Worm (Caenorhabditis elegans) whole organism, early embryonic: ENCODE measurements around the gene F41H10.3.

ENCODE experiments used
- aly-1 ChIP-seq: sonication (generic microtip); optimal IDR thresholded peaks from 2 replicates; lab custom pipeline; 2016; ENCODE audit warnings: missing genetic modification characterization, missing compliant biosample characterization
- ama-1 ChIP-seq: fragments of 150-350 bp; optimal IDR thresholded peaks from 2 replicates; lab custom pipeline; 2014
- hmbx-1 ChIP-seq: sonication (generic microtip); optimal IDR thresholded peaks from 2 replicates; lab custom pipeline; 2016; ENCODE audit warnings: mild to moderate bottlenecking, missing genetic modification characterization, missing compliant biosample characterization
- hnd-1 ChIP-seq: sonication (generic microtip); optimal IDR thresholded peaks from 2 replicates; lab custom pipeline; 2016; ENCODE audit warnings: missing genetic modification characterization, missing compliant biosample characterization

DNA sequence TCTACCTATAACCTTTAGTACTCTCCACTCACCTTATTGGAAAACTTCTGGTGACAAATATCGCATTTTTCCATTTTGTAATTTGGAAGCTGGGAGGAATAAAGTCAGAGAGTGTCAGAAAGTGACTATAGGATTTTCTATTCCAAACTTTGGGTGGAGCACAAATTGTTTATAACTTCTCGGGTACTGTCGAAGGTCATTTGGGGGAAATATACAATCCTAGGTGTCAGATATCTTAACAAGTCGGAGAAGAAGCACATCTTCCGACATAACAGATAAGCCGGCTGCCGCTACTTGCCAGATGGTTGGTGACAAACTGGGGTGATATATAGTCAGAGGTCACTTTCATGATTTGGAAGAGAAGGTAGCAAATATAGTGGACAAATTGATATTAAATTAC lies 49.5 kb downstream of the F41H10.3 start, which contains the start of gene ehn-3:
- TF ChIP-seq aly-1 (no peak), hnd-1 (no peak), ama-1 (lab: Kevin White, UChicago) (no peak), hmbx-1 (tag; lab: Kevin White, UChicago) (no peak)
